Fruit fly (Drosophila melanogaster) whole organism, embryonic: ENCODE data around the gene bnl.

ENCODE experiments used
- CG12942 ChIP-seq: fragments of 200-800 bp; sonication (Bioruptor generic); optimal IDR thresholded peaks from 3 replicates; lab custom pipeline; 2016; ENCODE audit warnings: missing biosample characterization, missing genetic modification characterization
- CG16863 ChIP-seq: fragments of 200-800 bp; sonication (Bioruptor generic); optimal IDR thresholded peaks from 3 replicates; lab custom pipeline; 2016; ENCODE audit warnings: missing biosample characterization, missing genetic modification characterization
- jigr1 ChIP-seq: fragments of 200-800 bp; sonication (Bioruptor generic); IDR thresholded peaks from 3 replicates; pipeline ENCODE4 v1.3.6; 2022; ENCODE audit warnings: missing biosample characterization, missing genetic modification characterization

Gene bnl

DNA sequence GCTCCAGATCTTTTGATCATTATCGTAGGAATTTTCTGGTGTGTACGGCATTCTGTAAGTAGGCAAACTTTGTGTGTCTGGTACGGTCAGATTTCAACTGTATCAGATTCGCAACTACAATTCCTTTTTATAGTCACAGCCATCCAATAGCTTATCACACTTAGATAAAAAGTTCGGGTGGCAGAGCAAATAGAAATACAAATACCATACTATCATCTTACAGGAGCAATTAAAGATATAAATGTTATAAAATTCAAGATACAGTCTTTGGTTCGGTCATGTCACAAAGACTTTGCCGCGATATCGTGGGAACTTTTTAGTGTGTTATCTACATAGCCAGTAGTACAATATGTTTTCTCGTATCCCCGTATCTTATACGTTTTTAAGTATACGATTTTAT is 63.5 kb downstream of the bnl start, which contains the start of gene Acsx1L:
Gene Acsx1L (minus strand): TSS at position 101 of the 400 bp plus-strand sequence.
- TF ChIP-seq CG12942 (GFP tag; lab: Kevin White, UChicago) = no peak
- no peak for TF ChIP-seq CG16863
- no peak for TF ChIP-seq jigr1 (GFP tag; lab: Robert Waterston, UW)
